Worm (Caenorhabditis elegans) whole organism, L1 larva: ENCODE data around the gene chil-4.

Source experiments
- irx-1 ChIP-seq: sonication (generic microtip); optimal IDR thresholded peaks from 2 replicates; lab custom pipeline; 2016; ENCODE audit warnings: missing genetic modification characterization, missing compliant biosample characterization
- mab-9 ChIP-seq: fragments of 200-800 bp; sonication (Bioruptor generic); IDR thresholded peaks from 2 replicates; pipeline ENCODE4 v1.3.6; 2022; ENCODE audit warnings: missing genetic modification reagents, missing genetic modification characterization, missing compliant biosample characterization

ce11 chrII:9840313-9840712 is 15.2 kb downstream of the chil-4 start, which contains the start of gene ZK938.11:
- TF ChIP-seq mab-9 (GFP tag; lab: Robert Waterston, UW), result no peak
- TF ChIP-seq irx-1 (tag; lab: Kevin White, UChicago), result no peak
